Fruit fly (Drosophila melanogaster) whole organism, embryonic: ENCODE results near the gene CG14282.

Source experiments
- BtbVII ChIP-seq: fragments of 200-800 bp; sonication (Bioruptor generic); optimal IDR thresholded peaks from 3 replicates; lab custom pipeline; 2017; ENCODE audit warnings: missing biosample characterization, mild to moderate bottlenecking, missing genetic modification characterization
- CG11456 ChIP-seq: fragments of 200-800 bp; sonication (Bioruptor generic); IDR thresholded peaks from 3 replicates; pipeline ENCODE4 v1.3.6; 2022; ENCODE audit warnings: missing biosample characterization, missing genetic modification characterization
- CG12659 ChIP-seq: fragments of 200-800 bp; sonication (Bioruptor generic); optimal IDR thresholded peaks from 3 replicates; lab custom pipeline; 2017; ENCODE audit warnings: mild to moderate bottlenecking, missing biosample characterization, missing genetic modification reagents, missing genetic modification characterization
- CG13424 ChIP-seq: fragments of 200-800 bp; sonication (Bioruptor generic); optimal IDR thresholded peaks from 2 replicates; lab custom pipeline; 2019; ENCODE audit warnings: missing biosample characterization, mild to moderate bottlenecking, missing genetic modification characterization, moderate library complexity
- CG13624 ChIP-seq: fragments of 200-800 bp; sonication (Bioruptor generic); optimal IDR thresholded peaks from 2 replicates; lab custom pipeline; 2016; ENCODE audit warnings: missing biosample characterization, missing genetic modification characterization
- CG15011 ChIP-seq: fragments of 200-800 bp; sonication (Bioruptor generic); optimal IDR thresholded peaks from 3 replicates; lab custom pipeline; 2018; ENCODE audit warnings: missing biosample characterization, mild to moderate bottlenecking, missing genetic modification characterization
- CG1602 ChIP-seq: fragments of 200-800 bp; sonication (Bioruptor generic); optimal IDR thresholded peaks from 3 replicates; lab custom pipeline; 2016; ENCODE audit warnings: missing biosample characterization, missing genetic modification characterization
- CG1647 ChIP-seq: fragments of 200-800 bp; sonication (Bioruptor generic); optimal IDR thresholded peaks from 3 replicates; lab custom pipeline; 2016; ENCODE audit warnings: missing biosample characterization, missing genetic modification characterization
- CG17186 ChIP-seq: fragments of 200-800 bp; sonication (Bioruptor generic); optimal IDR thresholded peaks from 3 replicates; lab custom pipeline; 2017; ENCODE audit warnings: missing biosample characterization, missing genetic modification reagents, missing genetic modification characterization
- CG17829 ChIP-seq: fragments of 200-800 bp; optimal IDR thresholded peaks from 2 replicates; lab custom pipeline; 2019; ENCODE audit warnings: missing biosample characterization, mild to moderate bottlenecking, missing genetic modification characterization, moderate library complexity
- CG18262 ChIP-seq: fragments of 200-800 bp; optimal IDR thresholded peaks from 3 replicates; lab custom pipeline; 2019; ENCODE audit warnings: missing biosample characterization, mild to moderate bottlenecking, missing genetic modification characterization, moderate library complexity
- CG2712 ChIP-seq: fragments of 200-800 bp; optimal IDR thresholded peaks from 3 replicates; lab custom pipeline; 2019; ENCODE audit warnings: missing biosample characterization, mild to moderate bottlenecking, missing genetic modification characterization, moderate library complexity
- CG31365 ChIP-seq: fragments of 200-800 bp; sonication (Bioruptor generic); optimal IDR thresholded peaks from 2 replicates; lab custom pipeline; 2018; ENCODE audit warnings: missing biosample characterization, mild to moderate bottlenecking, missing genetic modification characterization
- CG32767 ChIP-seq: fragments of 200-800 bp; sonication (Bioruptor generic); IDR thresholded peaks from 2 replicates; pipeline ENCODE4 v1.3.6; 2022; ENCODE audit warnings: missing biosample characterization, missing genetic modification characterization
- CG3995 ChIP-seq: fragments of 200-800 bp; sonication (Bioruptor generic); optimal IDR thresholded peaks from 3 replicates; lab custom pipeline; 2016; ENCODE audit warnings: missing biosample characterization, missing genetic modification characterization
- CG4282 ChIP-seq: fragments of 200-800 bp; sonication (Bioruptor generic); optimal IDR thresholded peaks from 2 replicates; lab custom pipeline; 2016; ENCODE audit warnings: missing biosample characterization, missing genetic modification characterization
- CG4617 ChIP-seq: fragments of 200-800 bp; sonication (Bioruptor generic); optimal IDR thresholded peaks from 3 replicates; lab custom pipeline; 2016; ENCODE audit warnings: missing biosample characterization, missing genetic modification characterization, borderline replicate concordance
- CG6791 ChIP-seq: fragments of 200-800 bp; sonication (Bioruptor generic); IDR thresholded peaks from 3 replicates; pipeline ENCODE4 v1.3.6; 2022; ENCODE audit warnings: missing biosample characterization, missing genetic modification characterization; ENCODE audit not compliant: partially characterized antibody
- CG8290 ChIP-seq, 3 experiments: fragments of 200-800 bp; sonication (Bioruptor generic); optimal IDR thresholded peaks; 2 replicates each; lab custom pipeline; 2016 to 2019; ENCODE audit warnings: missing biosample characterization in 3 of 3, missing genetic modification characterization in 3 of 3, mild to moderate bottlenecking in 2 of 3, moderate library complexity in 1 of 3
- CG8924 ChIP-seq: fragments of 200-800 bp; optimal IDR thresholded peaks from 3 replicates; lab custom pipeline; 2019; ENCODE audit warnings: missing biosample characterization, mild to moderate bottlenecking, missing genetic modification characterization, moderate library complexity
- CG9876 ChIP-seq: fragments of 200-800 bp; sonication (Bioruptor generic); optimal IDR thresholded peaks from 2 replicates; lab custom pipeline; 2016; ENCODE audit warnings: missing biosample characterization, missing genetic modification characterization
- Camta ChIP-seq: fragments of 200-800 bp; sonication (Bioruptor generic); optimal IDR thresholded peaks from 2 replicates; lab custom pipeline; 2016; ENCODE audit warnings: missing biosample characterization, missing genetic modification characterization
- Hr3 ChIP-seq: fragments of 200-800 bp; sonication (Bioruptor generic); optimal IDR thresholded peaks from 3 replicates; lab custom pipeline; 2016; ENCODE audit warnings: missing biosample characterization, missing genetic modification characterization
- Kr ChIP-seq: fragments of 200-800 bp; sonication (Bioruptor generic); optimal IDR thresholded peaks from 2 replicates; lab custom pipeline; 2017; ENCODE audit warnings: missing biosample characterization, mild to moderate bottlenecking, missing genetic modification characterization
- Mad ChIP-seq: fragments of 200-800 bp; sonication (Bioruptor generic); optimal IDR thresholded peaks from 2 replicates; lab custom pipeline; 2016; ENCODE audit warnings: missing biosample characterization, missing genetic modification characterization
- Nf-YA ChIP-seq: fragments of 200-800 bp; sonication (Bioruptor generic); IDR thresholded peaks from 2 replicates; pipeline ENCODE4 v1.3.6; 2022; ENCODE audit warnings: missing biosample characterization, missing genetic modification characterization
- PHDP ChIP-seq: fragments of 200-800 bp; sonication (Bioruptor generic); optimal IDR thresholded peaks from 3 replicates; lab custom pipeline; 2018; ENCODE audit warnings: missing biosample characterization, mild to moderate bottlenecking, missing genetic modification characterization, moderate library complexity
- Poxn ChIP-seq: fragments of 200-800 bp; sonication (Bioruptor generic); IDR thresholded peaks from 2 replicates; pipeline ENCODE4 v1.3.6; 2022; ENCODE audit warnings: missing biosample characterization, missing genetic modification characterization
- Six4 ChIP-seq: fragments of 200-800 bp; sonication (Bioruptor generic); optimal IDR thresholded peaks from 2 replicates; lab custom pipeline; 2016; ENCODE audit warnings: missing biosample characterization, missing genetic modification characterization
- Sox100B ChIP-seq: fragments of 200-800 bp; sonication (Bioruptor generic); optimal IDR thresholded peaks from 3 replicates; lab custom pipeline; 2018; ENCODE audit warnings: missing biosample characterization, mild to moderate bottlenecking, missing genetic modification characterization
- TFAM ChIP-seq: fragments of 200-800 bp; sonication (Bioruptor generic); optimal IDR thresholded peaks from 2 replicates; lab custom pipeline; 2017; ENCODE audit warnings: missing biosample characterization, missing genetic modification characterization, inconsistent platforms
- caup ChIP-seq: fragments of 200-800 bp; sonication (Bioruptor generic); optimal IDR thresholded peaks from 3 replicates; lab custom pipeline; 2017; ENCODE audit warnings: missing biosample characterization, mild to moderate bottlenecking, missing genetic modification characterization, moderate library complexity; ENCODE audit not compliant: severe bottlenecking
- dati ChIP-seq: fragments of 200-800 bp; sonication (Bioruptor generic); IDR thresholded peaks from 2 replicates; pipeline ENCODE4 v1.3.6; 2022; ENCODE audit warnings: missing biosample characterization, missing genetic modification characterization
- exex ChIP-seq: fragments of 200-800 bp; sonication (Bioruptor generic); optimal IDR thresholded peaks from 4 replicates; lab custom pipeline; 2018; ENCODE audit warnings: missing biosample characterization, mild to moderate bottlenecking, missing genetic modification characterization, moderate library complexity
- fd102C ChIP-seq: fragments of 200-800 bp; sonication (Bioruptor generic); optimal IDR thresholded peaks from 2 replicates; lab custom pipeline; 2018; ENCODE audit warnings: missing biosample characterization, mild to moderate bottlenecking, missing genetic modification characterization, moderate library complexity
- fd96Cb ChIP-seq: fragments of 200-800 bp; sonication (Bioruptor generic); optimal IDR thresholded peaks from 2 replicates; lab custom pipeline; 2018; ENCODE audit warnings: missing biosample characterization, mild to moderate bottlenecking, missing genetic modification characterization, moderate library complexity
- gcm ChIP-seq: fragments of 200-800 bp; sonication (Bioruptor generic); optimal IDR thresholded peaks from 2 replicates; lab custom pipeline; 2019; ENCODE audit warnings: missing biosample characterization, mild to moderate bottlenecking, missing genetic modification characterization, moderate library complexity
- gcm2 ChIP-seq: fragments of 200-800 bp; sonication (Bioruptor generic); optimal IDR thresholded peaks from 2 replicates; lab custom pipeline; 2016; ENCODE audit warnings: missing biosample characterization, missing genetic modification characterization
- gt ChIP-seq: fragments of 200-800 bp; sonication (Bioruptor generic); IDR thresholded peaks from 2 replicates; pipeline ENCODE4 v1.3.6; 2022; ENCODE audit warnings: missing biosample characterization, missing genetic modification characterization
- jumu ChIP-seq: fragments of 200-800 bp; sonication (Bioruptor generic); optimal IDR thresholded peaks from 3 replicates; lab custom pipeline; 2016; ENCODE audit warnings: missing biosample characterization, missing genetic modification characterization
- nom ChIP-seq: fragments of 200-800 bp; sonication (Bioruptor generic); optimal IDR thresholded peaks from 2 replicates; lab custom pipeline; 2017; ENCODE audit warnings: missing biosample characterization, missing genetic modification characterization, mild to moderate bottlenecking, moderate library complexity, missing genetic modification reagents
- otp ChIP-seq: fragments of 200-800 bp; sonication (Bioruptor generic); IDR thresholded peaks from 3 replicates; pipeline ENCODE4, ENCODE4 v1.3.6; 2022; ENCODE audit warnings: missing biosample characterization, missing genetic modification characterization
- pros ChIP-seq: fragments of 200-800 bp; sonication (Bioruptor generic); optimal IDR thresholded peaks from 3 replicates; lab custom pipeline; 2019; ENCODE audit warnings: missing biosample characterization, mild to moderate bottlenecking, missing genetic modification characterization, moderate library complexity
- ro ChIP-seq: fragments of 200-800 bp; sonication (Bioruptor generic); IDR thresholded peaks from 2 replicates; pipeline ENCODE4 v1.3.6; 2022; ENCODE audit warnings: missing biosample characterization, missing genetic modification characterization
- run ChIP-seq: fragments of 200-800 bp; sonication (Bioruptor generic); optimal IDR thresholded peaks from 3 replicates; lab custom pipeline; 2018; ENCODE audit warnings: missing biosample characterization, mild to moderate bottlenecking, missing genetic modification characterization
- sens ChIP-seq: fragments of 200-800 bp; sonication (Bioruptor generic); peaks from one replicate; lab custom pipeline; 2016; ENCODE audit warnings: missing biosample characterization, missing genetic modification characterization
- slbo ChIP-seq: fragments of 200-800 bp; sonication (Bioruptor generic); IDR thresholded peaks from 2 replicates; pipeline ENCODE4 v1.3.6; 2022; ENCODE audit warnings: missing biosample characterization, missing genetic modification characterization
- tio ChIP-seq: fragments of 200-800 bp; sonication (Bioruptor generic); optimal IDR thresholded peaks from 2 replicates; lab custom pipeline; 2017; ENCODE audit warnings: missing biosample characterization, missing genetic modification characterization, inconsistent platforms
- unpg ChIP-seq: fragments of 200-800 bp; sonication (Bioruptor generic); optimal IDR thresholded peaks from 3 replicates; lab custom pipeline; 2018; ENCODE audit warnings: missing biosample characterization, mild to moderate bottlenecking, missing genetic modification characterization, moderate library complexity
- usp ChIP-seq: fragments of >200 bp; optimal IDR thresholded peaks from 2 replicates; lab custom pipeline; 2017; ENCODE audit warnings: missing biosample characterization, missing genetic modification characterization

Gene CG14282

DNA sequence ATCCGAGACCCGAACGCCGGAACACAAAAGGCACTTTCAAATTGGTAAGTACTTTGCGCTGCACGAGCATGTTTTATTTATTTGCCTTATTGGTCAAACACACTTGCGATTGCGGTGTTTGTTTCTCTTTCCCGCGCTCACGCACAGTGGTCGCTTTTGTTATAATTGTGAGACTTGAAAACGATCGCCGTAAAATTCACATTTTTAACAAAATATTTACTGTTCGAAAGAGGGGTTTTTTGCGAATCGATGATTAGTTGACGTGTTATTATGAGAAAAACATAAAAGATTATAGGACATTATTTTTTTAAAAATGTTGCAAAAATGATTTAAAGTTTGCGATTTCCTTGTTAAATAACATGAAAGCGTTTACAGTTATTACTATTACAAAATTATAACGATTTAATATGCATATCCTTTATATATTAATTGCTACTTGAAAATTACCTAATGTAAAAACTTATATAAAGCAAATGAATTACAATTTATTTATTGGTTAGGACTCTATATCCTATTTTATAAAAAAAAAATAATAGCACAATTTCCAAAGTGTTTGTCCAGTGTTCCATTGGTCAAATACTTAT, 11.8 kb upstream of the CG14282 start (continued):
- no peak for TF ChIP-seq CG4282 (GFP tag; lab: Kevin White, UChicago)
- TF ChIP-seq usp (GFP tag; lab: Kevin White, UChicago) = no peak
- no peak for TF ChIP-seq CG15011 (GFP tag; lab: Kevin White, UChicago)
- no peak for TF ChIP-seq Poxn (GFP tag; lab: Robert Waterston, UW)
- TF ChIP-seq Six4 (GFP tag; lab: Kevin White, UChicago) = no peak
- TF ChIP-seq gcm2 (GFP tag; lab: Kevin White, UChicago) = no peak
- TF ChIP-seq Kr (GFP tag; lab: Kevin White, UChicago) = no peak
- peak; percentile 50 for TF ChIP-seq CG12659 (GFP tag; lab: Kevin White, UChicago)
- no peak for TF ChIP-seq CG1647
- no peak for TF ChIP-seq CG4617 (GFP tag; lab: Kevin White, UChicago)
- no peak for TF ChIP-seq TFAM
- no peak for TF ChIP-seq CG8290 (GFP tag; optimal IDR thresholded peaks at IDR 0.05; lab: Kevin White, UChicago)
- TF ChIP-seq CG8290 (tag; optimal IDR thresholded peaks at IDR 0.05; lab: Kevin White, UChicago) = no peak
- TF ChIP-seq CG13624 (GFP tag; lab: Kevin White, UChicago) = no peak
- 0 out of 2 replicates have a peak, but pooled peaks have one; percentile 17 for TF ChIP-seq CG32767 (GFP tag; lab: Robert Waterston, UW)
- TF ChIP-seq unpg (GFP tag; lab: Kevin White, UChicago) = peak; percentile 18
- TF ChIP-seq ro (GFP tag; lab: Robert Waterston, UW) = no peak
- TF ChIP-seq fd102C (GFP tag; lab: Kevin White, UChicago) = no peak
- TF ChIP-seq run (tag; lab: Kevin White, UChicago) = no peak
- TF ChIP-seq CG17186 (GFP tag; lab: Kevin White, UChicago) = no peak
- TF ChIP-seq Sox100B (GFP tag; lab: Kevin White, UChicago) = peak; percentile 56
- peak; percentile 41 for TF ChIP-seq Hr3
- peak; percentile 14 for TF ChIP-seq caup (GFP tag; lab: Kevin White, UChicago)
- TF ChIP-seq CG1602 = peak; percentile 7
- TF ChIP-seq slbo (GFP tag; lab: Robert Waterston, UW) = peak; percentile 31; the same call in 1 of the 2 replicates
- TF ChIP-seq dati (GFP tag; lab: Robert Waterston, UW) = no peak
- peak; percentile 35 for TF ChIP-seq PHDP
- TF ChIP-seq pros (GFP tag; lab: Kevin White, UChicago) = no peak
- TF ChIP-seq CG13424 (tag; lab: Kevin White, UChicago) = peak; percentile 57
- TF ChIP-seq Mad (GFP tag; lab: Kevin White, UChicago) = peak; percentile 58
- TF ChIP-seq CG2712 = peak; percentile 47
- TF ChIP-seq nom (GFP tag; lab: Kevin White, UChicago) = no peak
- 0 out of 2 replicates have a peak, but pooled peaks have one; percentile 11 for TF ChIP-seq gt (GFP tag; lab: Robert Waterston, UW)
- no peak for TF ChIP-seq Camta (GFP tag; lab: Kevin White, UChicago)
- no peak for TF ChIP-seq CG3995 (GFP tag; lab: Kevin White, UChicago)
- peak; percentile 63 for TF ChIP-seq CG8924
- no peak for TF ChIP-seq exex
- TF ChIP-seq otp (GFP tag; lab: Robert Waterston, UW) = peak; percentile 46; the same call in 2 of the 3 replicates
- no peak for TF ChIP-seq gcm (GFP tag; lab: Kevin White, UChicago)
- no peak for TF ChIP-seq CG6791 (GFP tag; lab: Robert Waterston, UW)
- TF ChIP-seq fd96Cb (tag; lab: Kevin White, UChicago) = peak; percentile 35
- peak; percentile 51 for TF ChIP-seq tio (GFP tag; lab: Kevin White, UChicago)
- TF ChIP-seq BtbVII (GFP tag; lab: Kevin White, UChicago) = no peak
- peak; percentile 53; the same call in 1 of the 3 replicates for TF ChIP-seq CG11456 (GFP tag; lab: Robert Waterston, UW)
- TF ChIP-seq jumu = peak; percentile 7
- TF ChIP-seq CG17829 (tag; lab: Kevin White, UChicago) = peak; percentile 9
- TF ChIP-seq sens (GFP tag; lab: Kevin White, UChicago) = peak; percentile 91
- TF ChIP-seq CG18262 (tag; lab: Kevin White, UChicago) = peak; percentile 58
- no peak for TF ChIP-seq CG31365 (tag; lab: Kevin White, UChicago)
- no peak for TF ChIP-seq Nf-YA (GFP tag; lab: Robert Waterston, UW)
- TF ChIP-seq CG9876 (GFP tag; lab: Kevin White, UChicago) = no peak
